Fruit fly (Drosophila melanogaster) whole organism, embryonic: Measurements from ENCODE around the gene Sec5.

Experiments
- BtbVII ChIP-seq: fragments of 200-800 bp; sonication (Bioruptor generic); optimal IDR thresholded peaks from 3 replicates; lab custom pipeline; 2017; ENCODE audit warnings: missing biosample characterization, mild to moderate bottlenecking, missing genetic modification characterization
- CG10267 ChIP-seq: fragments of 200-800 bp; sonication (Bioruptor generic); optimal IDR thresholded peaks from 2 replicates; lab custom pipeline; 2018; ENCODE audit warnings: missing biosample characterization, mild to moderate bottlenecking, missing genetic modification characterization, moderate library complexity
- CG10654 ChIP-seq: fragments of 200-800 bp; sonication (Bioruptor generic); optimal IDR thresholded peaks from 2 replicates; lab custom pipeline; 2016; ENCODE audit warnings: missing biosample characterization, missing genetic modification characterization
- CG12236 ChIP-seq: fragments of 200-800 bp; sonication (Bioruptor generic); optimal IDR thresholded peaks from 2 replicates; lab custom pipeline; 2016; ENCODE audit warnings: missing biosample characterization, missing genetic modification characterization
- CG12942 ChIP-seq: fragments of 200-800 bp; sonication (Bioruptor generic); optimal IDR thresholded peaks from 3 replicates; lab custom pipeline; 2016; ENCODE audit warnings: missing biosample characterization, missing genetic modification characterization
- CG14710 ChIP-seq: fragments of 200-800 bp; sonication (Bioruptor generic); optimal IDR thresholded peaks from 3 replicates; lab custom pipeline; 2019; ENCODE audit warnings: missing biosample characterization, mild to moderate bottlenecking, missing genetic modification characterization, moderate library complexity
- CG15269 ChIP-seq: fragments of 200-800 bp; sonication (Bioruptor generic); optimal IDR thresholded peaks from 2 replicates; lab custom pipeline; 2018; ENCODE audit warnings: missing biosample characterization, mild to moderate bottlenecking, missing genetic modification characterization, moderate library complexity
- CG17186 ChIP-seq: fragments of 200-800 bp; sonication (Bioruptor generic); optimal IDR thresholded peaks from 3 replicates; lab custom pipeline; 2017; ENCODE audit warnings: missing biosample characterization, missing genetic modification reagents, missing genetic modification characterization
- CG18262 ChIP-seq: fragments of 200-800 bp; optimal IDR thresholded peaks from 3 replicates; lab custom pipeline; 2019; ENCODE audit warnings: missing biosample characterization, mild to moderate bottlenecking, missing genetic modification characterization, moderate library complexity
- CG2199 ChIP-seq: fragments of 200-800 bp; sonication (Bioruptor generic); IDR thresholded peaks from 3 replicates; pipeline ENCODE4 v1.3.6; 2022; ENCODE audit warnings: missing biosample characterization, missing genetic modification characterization
- CG2678 ChIP-seq: fragments of 200-800 bp; sonication (Bioruptor generic); optimal IDR thresholded peaks from 3 replicates; lab custom pipeline; 2019; ENCODE audit warnings: missing biosample characterization, mild to moderate bottlenecking, missing genetic modification characterization, moderate library complexity
- CG30403 ChIP-seq: fragments of 200-800 bp; sonication (Bioruptor generic); optimal IDR thresholded peaks from 3 replicates; lab custom pipeline; 2016; ENCODE audit warnings: missing biosample characterization, missing genetic modification characterization
- CG3065 ChIP-seq: fragments of 200-800 bp; sonication (Bioruptor generic); optimal IDR thresholded peaks from 2 replicates; lab custom pipeline; 2016; ENCODE audit warnings: missing biosample characterization, missing genetic modification characterization
- CG34224 ChIP-seq: fragments of 200-800 bp; sonication (Bioruptor generic); IDR thresholded peaks from 3 replicates; pipeline ENCODE4 v1.3.6; 2022; ENCODE audit warnings: missing biosample characterization, missing genetic modification characterization; ENCODE audit not compliant: partially characterized antibody
- CG3995 ChIP-seq: fragments of 200-800 bp; sonication (Bioruptor generic); optimal IDR thresholded peaks from 3 replicates; lab custom pipeline; 2016; ENCODE audit warnings: missing biosample characterization, missing genetic modification characterization
- CG4360 ChIP-seq: fragments of 200-800 bp; sonication (Bioruptor generic); IDR thresholded peaks from 2 replicates; pipeline ENCODE4 v1.3.6; 2022; ENCODE audit warnings: missing biosample characterization, missing genetic modification characterization
- CG6813 ChIP-seq: fragments of 200-800 bp; sonication (Bioruptor generic); optimal IDR thresholded peaks from 2 replicates; lab custom pipeline; 2017; ENCODE audit warnings: missing biosample characterization, missing genetic modification characterization, mild to moderate bottlenecking, moderate library complexity, missing genetic modification reagents
- CG8359 ChIP-seq: fragments of 200-800 bp; sonication (Bioruptor generic); optimal IDR thresholded peaks from 2 replicates; lab custom pipeline; 2017; ENCODE audit warnings: missing biosample characterization, mild to moderate bottlenecking, missing genetic modification characterization, borderline replicate concordance
- CG8388 ChIP-seq: fragments of 200-800 bp; sonication (Bioruptor generic); optimal IDR thresholded peaks from 2 replicates; lab custom pipeline; 2019; ENCODE audit warnings: missing biosample characterization, mild to moderate bottlenecking, missing genetic modification characterization, moderate library complexity
- CG9437 ChIP-seq: fragments of 200-800 bp; sonication (Bioruptor generic); optimal IDR thresholded peaks from 2 replicates; lab custom pipeline; 2018; ENCODE audit warnings: missing biosample characterization, mild to moderate bottlenecking, missing genetic modification characterization
- CG9797 ChIP-seq: fragments of 200-800 bp; sonication (Bioruptor generic); optimal IDR thresholded peaks from 3 replicates; lab custom pipeline; 2018; ENCODE audit warnings: missing biosample characterization, mild to moderate bottlenecking, missing genetic modification characterization
- CG9817 ChIP-seq: fragments of 200-800 bp; sonication (Bioruptor generic); optimal IDR thresholded peaks from 2 replicates; lab custom pipeline; 2018; ENCODE audit warnings: missing biosample characterization, mild to moderate bottlenecking, missing genetic modification characterization, moderate library complexity
- Dfd ChIP-seq, 2 experiments: fragments of >200 bp; optimal IDR thresholded peaks; 2 replicates each; lab custom pipeline; 2017; ENCODE audit warnings: missing biosample characterization in 2 of 2, missing genetic modification characterization in 2 of 2
- Dref ChIP-seq: fragments of 200-800 bp; sonication (Bioruptor generic); IDR thresholded peaks from 2 replicates; pipeline ENCODE4 v1.3.6; 2022; ENCODE audit warnings: missing biosample characterization, missing genetic modification characterization
- HmgD ChIP-seq: fragments of 200-800 bp; sonication (Bioruptor generic); optimal IDR thresholded peaks from 3 replicates; lab custom pipeline; 2016; ENCODE audit warnings: missing biosample characterization, missing genetic modification characterization
- Hr39 ChIP-seq: fragments of >200 bp; optimal IDR thresholded peaks from 2 replicates; lab custom pipeline; 2017
- Sry-β ChIP-seq: fragments of 200-800 bp; sonication (Bioruptor generic); optimal IDR thresholded peaks from 2 replicates; lab custom pipeline; 2018; ENCODE audit warnings: missing biosample characterization, mild to moderate bottlenecking, missing genetic modification characterization, moderate library complexity
- Sry-δ ChIP-seq: fragments of 200-800 bp; sonication (Bioruptor generic); optimal IDR thresholded peaks from 2 replicates; lab custom pipeline; 2016; ENCODE audit warnings: missing biosample characterization, missing genetic modification characterization
- Tbp ChIP-seq: fragments of >200 bp; optimal IDR thresholded peaks from 2 replicates; lab custom pipeline; 2018; ENCODE audit warnings: missing biosample characterization, missing genetic modification characterization
- YL-1 ChIP-seq: fragments of 200-800 bp; sonication (Bioruptor generic); optimal IDR thresholded peaks from 3 replicates; lab custom pipeline; 2017; ENCODE audit warnings: missing biosample characterization, mild to moderate bottlenecking, missing genetic modification characterization
- cwo ChIP-seq: fragments of 200-800 bp; sonication (Bioruptor generic); optimal IDR thresholded peaks from 3 replicates; lab custom pipeline; 2017; ENCODE audit warnings: missing biosample characterization, missing genetic modification characterization, mild to moderate bottlenecking, moderate library complexity, missing genetic modification reagents
- eyg ChIP-seq: fragments of 200-800 bp; sonication (Bioruptor generic); optimal IDR thresholded peaks from 3 replicates; lab custom pipeline; 2016; ENCODE audit warnings: missing biosample characterization, missing genetic modification characterization
- gsb-n ChIP-seq: fragments of 200-800 bp; sonication (Bioruptor generic); optimal IDR thresholded peaks from 3 replicates; lab custom pipeline; 2018; ENCODE audit warnings: missing biosample characterization, mild to moderate bottlenecking, missing genetic modification characterization
- klu ChIP-seq: fragments of 200-800 bp; sonication (Bioruptor generic); IDR thresholded peaks from 2 replicates; pipeline ENCODE4 v1.3.6; 2022; ENCODE audit warnings: missing biosample characterization, missing genetic modification characterization
- nom ChIP-seq: fragments of 200-800 bp; sonication (Bioruptor generic); optimal IDR thresholded peaks from 2 replicates; lab custom pipeline; 2017; ENCODE audit warnings: missing biosample characterization, missing genetic modification characterization, mild to moderate bottlenecking, moderate library complexity, missing genetic modification reagents
- pan ChIP-seq, 4 experiments: fragments of >200 bp in 3 of 4; fragments of 200-800 bp in 1 of 4; sonication (Bioruptor generic) in 1 of 4; optimal IDR thresholded peaks in 3 of 4; IDR thresholded peaks in 1 of 4; 2 replicates each; pipeline versions ENCODE4 v1.3.6 to Lab custom; 2017 to 2022; ENCODE audit warnings: missing biosample characterization in 2 of 4, missing genetic modification characterization in 2 of 4, mixed read lengths in 1 of 4
- pzg ChIP-seq: fragments of 200-800 bp; sonication (Bioruptor generic); optimal IDR thresholded peaks from 3 replicates; lab custom pipeline; 2018; ENCODE audit warnings: missing biosample characterization, mild to moderate bottlenecking, missing genetic modification characterization, moderate library complexity
- rib ChIP-seq: fragments of 200-800 bp; sonication (Bioruptor generic); IDR thresholded peaks from 2 replicates; pipeline ENCODE4 v1.3.6; 2022; ENCODE audit warnings: missing biosample characterization, missing genetic modification characterization
- salm ChIP-seq: fragments of 200-800 bp; sonication (Bioruptor generic); optimal IDR thresholded peaks from 2 replicates; lab custom pipeline; 2018; ENCODE audit warnings: missing biosample characterization, mild to moderate bottlenecking, missing genetic modification characterization
- sc ChIP-seq, 3 experiments: fragments of >200 bp in 2 of 3; fragments of 200-800 bp in 1 of 3; sonication (Bioruptor generic) in 1 of 3; optimal IDR thresholded peaks; 2 replicates in 2 of 3; 3 replicates in 1 of 3; lab custom pipeline; 2017; ENCODE audit warnings: mild to moderate bottlenecking in 1 of 3, missing biosample characterization in 1 of 3, missing genetic modification characterization in 1 of 3, missing genetic modification reagents in 1 of 3
- seq ChIP-seq: fragments of 200-800 bp; sonication (Bioruptor generic); IDR thresholded peaks from 2 replicates; pipeline ENCODE4 v1.3.6; 2022; ENCODE audit warnings: missing biosample characterization, missing genetic modification characterization
- tll ChIP-seq, 2 experiments: fragments of 200-800 bp in 1 of 2; fragments of >200 bp in 1 of 2; sonication (Bioruptor generic) in 1 of 2; optimal IDR thresholded peaks; 2 replicates each; lab custom pipeline; 2017 to 2019; ENCODE audit warnings: missing biosample characterization in 2 of 2, missing genetic modification characterization in 2 of 2, mild to moderate bottlenecking in 1 of 2, moderate library complexity in 1 of 2
- toy ChIP-seq: fragments of 200-800 bp; sonication (Bioruptor generic); IDR thresholded peaks from 2 replicates; pipeline ENCODE4 v1.3.6; 2022; ENCODE audit warnings: missing biosample characterization, missing genetic modification characterization
- tx ChIP-seq: fragments of 200-800 bp; sonication (Bioruptor generic); optimal IDR thresholded peaks from 2 replicates; lab custom pipeline; 2016; ENCODE audit warnings: missing biosample characterization, missing genetic modification characterization
- unc-4 ChIP-seq: fragments of 200-800 bp; sonication (Bioruptor generic); IDR thresholded peaks from 2 replicates; pipeline ENCODE4 v1.3.6; 2022; ENCODE audit warnings: missing biosample characterization, missing genetic modification characterization; ENCODE audit not compliant: partially characterized antibody
- vfl ChIP-seq: fragments of 200-800 bp; sonication (Bioruptor generic); optimal IDR thresholded peaks from 2 replicates; lab custom pipeline; 2016; ENCODE audit warnings: missing biosample characterization, missing genetic modification characterization
- vnd ChIP-seq: fragments of 200-800 bp; sonication (Bioruptor generic); IDR thresholded peaks from 3 replicates; pipeline ENCODE4 v1.3.6; 2022; ENCODE audit warnings: missing biosample characterization, missing genetic modification characterization; ENCODE audit not compliant: partially characterized antibody
- vvl ChIP-seq: fragments of 200-800 bp; sonication (Bioruptor generic); IDR thresholded peaks from 2 replicates; pipeline ENCODE4 v1.3.6; 2022; ENCODE audit warnings: missing biosample characterization, missing genetic modification characterization
- zfh1 ChIP-seq: fragments of 200-800 bp; sonication (Bioruptor generic); IDR thresholded peaks from 3 replicates; pipeline ENCODE4 v1.3.6; 2022; ENCODE audit warnings: missing biosample characterization, missing genetic modification characterization

Sec5 gene

dm6 chr2L:3440322-3440721 is 16.8 kb upstream of the Sec5 start (continued):
- no peak for TF ChIP-seq Sry-β (GFP tag; lab: Kevin White, UChicago)
- peak; percentile 4 for TF ChIP-seq eyg (GFP tag; lab: Kevin White, UChicago)
- TF ChIP-seq salm (tag; lab: Kevin White, UChicago): peak; percentile 25
- peak; percentile 21 for TF ChIP-seq CG9437 (GFP tag; lab: Kevin White, UChicago)
- peak; percentile 67 for TF ChIP-seq CG15269
- no peak for TF ChIP-seq tx
- peak; percentile 71 for TF ChIP-seq zfh1 (GFP tag; lab: Robert Waterston, UW)
- TF ChIP-seq CG9817 (tag; lab: Kevin White, UChicago): no peak
- no peak for TF ChIP-seq pzg (GFP tag; lab: Kevin White, UChicago)
- TF ChIP-seq CG34224: no peak
- TF ChIP-seq toy (GFP tag; lab: Robert Waterston, UW): no peak
- no peak for TF ChIP-seq Dref (GFP tag; lab: Robert Waterston, UW)
- TF ChIP-seq BtbVII (GFP tag; lab: Kevin White, UChicago): peak; percentile 52
- TF ChIP-seq pan (optimal IDR thresholded peaks at IDR 0.05; lab: Kevin White, UChicago): no peak
- TF ChIP-seq pan (GFP tag; optimal IDR thresholded peaks at IDR 0.05 in 1 of 2, IDR thresholded peaks at IDR 0.05 in 1 of 2): peak in 1 of 2 experiments; percentile 83
- no peak for TF ChIP-seq sc (optimal IDR thresholded peaks at IDR 0.05; lab: Kevin White, UChicago)
- peak; percentile 52 for TF ChIP-seq sc (GFP tag; optimal IDR thresholded peaks at IDR 0.05; lab: Kevin White, UChicago)
- TF ChIP-seq gsb-n (tag; lab: Kevin White, UChicago): no peak
- no peak for TF ChIP-seq CG12236
- peak; percentile 59 for TF ChIP-seq CG12942 (GFP tag; lab: Kevin White, UChicago)
- peak; percentile 51; the same call in 1 of the 3 replicates for TF ChIP-seq CG2199
- peak; percentile 65 for TF ChIP-seq CG18262
- TF ChIP-seq seq (GFP tag; lab: Robert Waterston, UW): 0 out of 2 replicates have a peak, but pooled peaks have one; percentile 38
- no peak for TF ChIP-seq rib (GFP tag; lab: Robert Waterston, UW)
- TF ChIP-seq klu (GFP tag; lab: Robert Waterston, UW): peak; percentile 36; the same call in 1 of the 2 replicates
- TF ChIP-seq vfl: no peak
- TF ChIP-seq CG6813 (GFP tag; lab: Kevin White, UChicago): peak; percentile 61
- no peak for TF ChIP-seq tll (GFP tag; optimal IDR thresholded peaks at IDR 0.05; lab: Kevin White, UChicago)
- no peak for TF ChIP-seq unc-4
- peak; percentile 39 for TF ChIP-seq CG10267 (tag; lab: Kevin White, UChicago)
- TF ChIP-seq HmgD (GFP tag; lab: Kevin White, UChicago): no peak
- no peak for TF ChIP-seq CG3065 (GFP tag; lab: Kevin White, UChicago)
- TF ChIP-seq vnd (GFP tag; lab: Robert Waterston, UW): no peak
- peak; percentile 63 for TF ChIP-seq CG30403
- no peak for TF ChIP-seq CG3995 (GFP tag; lab: Kevin White, UChicago)
- peak; percentile 53; the same call in 1 of the 2 replicates for TF ChIP-seq CG4360 (GFP tag; lab: Robert Waterston, UW)
- TF ChIP-seq CG9797: no peak
- TF ChIP-seq vvl: peak; percentile 84
- TF ChIP-seq CG8359: peak; percentile 25
- no peak for TF ChIP-seq Hr39
- no peak for TF ChIP-seq Tbp (GFP tag; lab: Kevin White, UChicago)
- TF ChIP-seq CG10654: peak; percentile 56
- TF ChIP-seq cwo (GFP tag; lab: Kevin White, UChicago): peak; percentile 93
- TF ChIP-seq CG17186 (GFP tag; lab: Kevin White, UChicago): peak; percentile 17
- TF ChIP-seq CG8388 (GFP tag; lab: Kevin White, UChicago): peak; percentile 22
- TF ChIP-seq CG14710: peak; percentile 42
- no peak for TF ChIP-seq YL-1 (GFP tag; lab: Kevin White, UChicago)
- no peak for TF ChIP-seq nom (GFP tag; lab: Kevin White, UChicago)
- peak; percentile 74 for TF ChIP-seq CG2678 (tag; lab: Kevin White, UChicago)
- TF ChIP-seq Dfd (GFP tag; optimal IDR thresholded peaks at IDR 0.05; lab: Kevin White, UChicago): no peak
- no peak for TF ChIP-seq Sry-δ (GFP tag; lab: Kevin White, UChicago)
